Worm (Caenorhabditis elegans) whole organism, L4 larva: ENCODE results near the gene cht-1.

ENCODE experiments used
- F26F4.8 ChIP-seq: fragments of 200-800 bp; sonication (Bioruptor generic); conservative IDR thresholded peaks from 2 replicates; pipeline ENCODE4 v1.3.6; 2022; ENCODE audit warnings: missing genetic modification characterization, missing compliant biosample characterization
- ama-1 ChIP-seq: fragments of 150-350 bp; optimal IDR thresholded peaks from 2 replicates; lab custom pipeline; 2014; ENCODE audit warnings: inconsistent platforms, mixed read lengths
- ceh-62 ChIP-seq: sonication (generic microtip); optimal IDR thresholded peaks from 2 replicates; lab custom pipeline; 2017; ENCODE audit warnings: missing biosample characterization, missing genetic modification characterization
- jun-1 ChIP-seq: fragments of 150-350 bp; optimal IDR thresholded peaks from 2 replicates; lab custom pipeline; 2014; ENCODE audit warnings: missing biosample characterization, missing genetic modification reagents, missing genetic modification characterization
- lin-1 ChIP-seq: fragments of 200-800 bp; sonication (Bioruptor generic); IDR thresholded peaks from 2 replicates; pipeline ENCODE4 v1.3.6; 2022; ENCODE audit warnings: missing genetic modification reagents, missing genetic modification characterization, missing compliant biosample characterization
- lin-39 ChIP-seq: fragments of 150-350 bp; optimal IDR thresholded peaks from 2 replicates; lab custom pipeline; 2014; ENCODE audit warnings: missing biosample characterization, missing genetic modification reagents, missing genetic modification characterization
- madf-5 ChIP-seq, 2 experiments: fragments of 200-800 bp; sonication (Bioruptor generic); IDR thresholded peaks; 2 replicates each; pipeline ENCODE4 v1.3.6; 2022; ENCODE audit warnings: missing compliant biosample characterization in 2 of 2, missing genetic modification characterization in 2 of 2
- nhr-25 ChIP-seq: sonication (generic microtip); optimal IDR thresholded peaks from 2 replicates; lab custom pipeline; 2017; ENCODE audit warnings: missing genetic modification characterization, mild to moderate bottlenecking, missing compliant biosample characterization, antibody characterized with exemption, moderate library complexity, borderline replicate concordance; ENCODE audit not compliant: insufficient read depth
- nhr-76 ChIP-seq: fragments of 150-350 bp; optimal IDR thresholded peaks from 2 replicates; lab custom pipeline; 2014; ENCODE audit warnings: missing biosample characterization, missing genetic modification characterization
- pqm-1 ChIP-seq: sonication (generic microtip); optimal IDR thresholded peaks from 2 replicates; lab custom pipeline; 2017; ENCODE audit warnings: missing biosample characterization, missing genetic modification characterization
- spr-1 ChIP-seq: sonication (generic microtip); optimal IDR thresholded peaks from 2 replicates; lab custom pipeline; 2016; ENCODE audit warnings: mild to moderate bottlenecking, missing genetic modification characterization, missing compliant biosample characterization
- unc-130 ChIP-seq: sonication (generic microtip); optimal IDR thresholded peaks from 2 replicates; lab custom pipeline; 2016; ENCODE audit warnings: missing genetic modification reagents, missing genetic modification characterization, missing compliant biosample characterization

- TF ChIP-seq lin-39 (no peak), lin-1 (GFP tag; lab: Robert Waterston, UW) (no peak), ama-1 (no peak), spr-1 (no peak), nhr-76 (tag; lab: Kevin White, UChicago) (no peak), ceh-62 (tag; lab: Kevin White, UChicago) (no peak), madf-5 (GFP tag; IDR thresholded peaks at IDR 0.05; lab: Robert Waterston, UW) (no peak), jun-1 (tag; lab: Kevin White, UChicago) (no peak), unc-130 (GFP tag; lab: Kevin White, UChicago) (no peak), F26F4.8 (GFP tag; lab: Robert Waterston, UW) (no peak), pqm-1 (tag; lab: Kevin White, UChicago) (no peak), nhr-25 (no peak)
These were observed 9.0 kb upstream of the cht-1 start for ce11 chrX:3408717-3409303.
